Worm (Caenorhabditis elegans) whole organism, L4/young adult: ENCODE results near the gene Y20C6A.1.

Experiments used
- W03F9.2 ChIP-seq: fragments of 150-350 bp; optimal IDR thresholded peaks from 2 replicates; lab custom pipeline; 2014; ENCODE audit warnings: missing biosample characterization, missing genetic modification characterization
- dao-5 ChIP-seq: sonication (generic microtip); optimal IDR thresholded peaks from 2 replicates; lab custom pipeline; 2016; ENCODE audit warnings: missing genotype, missing genetic modification characterization, moderate library complexity, missing compliant biosample characterization
- him-1 ChIP-seq: sonication (generic microtip); optimal IDR thresholded peaks from 2 replicates; lab custom pipeline; 2016; ENCODE audit warnings: missing genotype, missing genetic modification reagents, missing genetic modification characterization, missing compliant biosample characterization

The Y20C6A.1 gene

DNA sequence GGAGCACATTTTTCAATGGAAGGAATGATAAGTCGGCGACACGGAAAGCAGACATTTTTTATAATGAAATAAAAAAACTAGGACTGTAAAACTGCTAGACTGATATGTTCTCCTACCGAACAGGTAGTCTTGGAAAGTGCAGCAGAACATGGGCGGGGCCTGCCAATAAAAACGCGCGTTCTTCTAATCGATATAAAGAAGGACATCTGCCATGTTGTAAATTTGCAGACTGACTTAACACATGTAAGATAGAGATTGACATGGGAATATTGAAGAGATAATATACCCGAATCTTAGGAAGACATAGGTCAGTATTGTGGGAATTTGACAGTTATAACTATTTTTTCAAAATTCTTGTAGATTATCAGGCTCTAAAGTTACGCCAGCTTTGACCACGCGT, 48.7 kb downstream of the Y20C6A.1 start, which contains the start of gene sdz-16:
Gene sdz-16 (minus strand): TSS at position 101 of the 400 bp plus-strand sequence.
- TF ChIP-seq W03F9.2 (no peak), him-1 (tag; lab: Kevin White, UChicago) (no peak), dao-5 (no peak)

- no peak for TF ChIP-seq dao-5
- no peak for TF ChIP-seq him-1 (tag; lab: Kevin White, UChicago)
- no peak for TF ChIP-seq W03F9.2
Measured at ce11 chrV:17323876-17324275, 52.7 kb downstream of the Y20C6A.1 start.

ce11 chrV:17322397-17322909, 54.1 kb downstream of the Y20C6A.1 start, which contains the start of gene F31E9.3:
F31E9.3 (plus strand) TSS chrV:17322590.
- TF ChIP-seq W03F9.2, result no peak
- no peak for TF ChIP-seq him-1 (tag; lab: Kevin White, UChicago)
- no peak for TF ChIP-seq dao-5
